Fruit fly (Drosophila melanogaster) whole organism, embryonic: ENCODE data around the gene HemK2.

ENCODE experiments used
- Adf1 ChIP-seq: fragments of 200-800 bp; sonication (Bioruptor generic); IDR thresholded peaks from 2 replicates; pipeline ENCODE4 v1.3.6; 2022; ENCODE audit warnings: missing biosample characterization, missing genetic modification characterization
- Atf3 ChIP-seq: fragments of 200-800 bp; sonication (Bioruptor generic); optimal IDR thresholded peaks from 3 replicates; lab custom pipeline; 2016; ENCODE audit warnings: missing biosample characterization, missing genetic modification characterization
- Atf6 ChIP-seq: fragments of 200-800 bp; sonication (Bioruptor generic); IDR thresholded peaks from 2 replicates; pipeline ENCODE4 v1.3.6; 2022; ENCODE audit warnings: missing biosample characterization, missing genetic modification characterization
- Bdp1 ChIP-seq: fragments of 200-800 bp; sonication (Bioruptor generic); optimal IDR thresholded peaks from 3 replicates; lab custom pipeline; 2016; ENCODE audit warnings: missing biosample characterization, missing genetic modification characterization
- CG10321 ChIP-seq: fragments of 200-800 bp; sonication (Bioruptor generic); IDR thresholded peaks from 2 replicates; pipeline ENCODE4 v1.3.6; 2022; ENCODE audit warnings: missing biosample characterization, missing genetic modification characterization
- CG10654 ChIP-seq: fragments of 200-800 bp; sonication (Bioruptor generic); optimal IDR thresholded peaks from 2 replicates; lab custom pipeline; 2016; ENCODE audit warnings: missing biosample characterization, missing genetic modification characterization
- CG11085 ChIP-seq: fragments of 200-800 bp; sonication (Bioruptor generic); IDR thresholded peaks from 2 replicates; pipeline ENCODE4 v1.3.6; 2022; ENCODE audit warnings: missing biosample characterization, missing genetic modification characterization
- CG11093 ChIP-seq: fragments of 200-800 bp; sonication (Bioruptor generic); IDR thresholded peaks from 3 replicates; pipeline ENCODE4 v1.3.6; 2022; ENCODE audit warnings: missing biosample characterization, missing genetic modification characterization
- CG11247 ChIP-seq: fragments of 200-800 bp; sonication (Bioruptor generic); IDR thresholded peaks from 2 replicates; pipeline ENCODE4 v1.3.6; 2022; ENCODE audit warnings: missing biosample characterization, missing genetic modification characterization
- CG12104 ChIP-seq: fragments of 200-800 bp; sonication (Bioruptor generic); optimal IDR thresholded peaks from 3 replicates; lab custom pipeline; 2016; ENCODE audit warnings: missing biosample characterization, missing genetic modification characterization
- CG12659 ChIP-seq: fragments of 200-800 bp; sonication (Bioruptor generic); optimal IDR thresholded peaks from 3 replicates; lab custom pipeline; 2017; ENCODE audit warnings: mild to moderate bottlenecking, missing biosample characterization, missing genetic modification reagents, missing genetic modification characterization
- CG13123 ChIP-seq: fragments of 200-800 bp; sonication (Bioruptor generic); optimal IDR thresholded peaks from 2 replicates; lab custom pipeline; 2016; ENCODE audit warnings: missing biosample characterization, missing genetic modification characterization
- CG17328 ChIP-seq: fragments of 200-800 bp; sonication (Bioruptor generic); IDR thresholded peaks from 2 replicates; pipeline ENCODE4 v1.3.6; 2022; ENCODE audit warnings: missing biosample characterization, missing genetic modification characterization
- CG17829 ChIP-seq: fragments of 200-800 bp; optimal IDR thresholded peaks from 2 replicates; lab custom pipeline; 2019; ENCODE audit warnings: missing biosample characterization, mild to moderate bottlenecking, missing genetic modification characterization, moderate library complexity
- CG1792 ChIP-seq: fragments of 200-800 bp; sonication (Bioruptor generic); optimal IDR thresholded peaks from 2 replicates; lab custom pipeline; 2016; ENCODE audit warnings: missing biosample characterization, missing genetic modification characterization
- CG18476 ChIP-seq: fragments of 200-800 bp; sonication (Bioruptor generic); optimal IDR thresholded peaks from 2 replicates; lab custom pipeline; 2016; ENCODE audit warnings: missing biosample characterization, mild to moderate bottlenecking, missing genetic modification characterization
- CG2202 ChIP-seq: fragments of 200-800 bp; sonication (Bioruptor generic); optimal IDR thresholded peaks from 2 replicates; lab custom pipeline; 2018; ENCODE audit warnings: missing biosample characterization, mild to moderate bottlenecking, missing genetic modification characterization
- CG30020 ChIP-seq: fragments of 200-800 bp; optimal IDR thresholded peaks from 2 replicates; lab custom pipeline; 2019; ENCODE audit warnings: missing biosample characterization, mild to moderate bottlenecking, missing genetic modification characterization, moderate library complexity
- CG33213 ChIP-seq: fragments of 200-800 bp; sonication (Bioruptor generic); optimal IDR thresholded peaks from 3 replicates; lab custom pipeline; 2016; ENCODE audit warnings: missing biosample characterization, missing genetic modification characterization
- CG33557 ChIP-seq: fragments of 200-800 bp; sonication (Bioruptor generic); optimal IDR thresholded peaks from 2 replicates; lab custom pipeline; 2019; ENCODE audit warnings: missing biosample characterization, mild to moderate bottlenecking, missing genetic modification characterization, moderate library complexity
- CG3407 ChIP-seq: fragments of 200-800 bp; sonication (Bioruptor generic); optimal IDR thresholded peaks from 2 replicates; lab custom pipeline; 2018; ENCODE audit warnings: missing biosample characterization, mild to moderate bottlenecking, missing genetic modification characterization
- CG3847 ChIP-seq: fragments of 200-800 bp; sonication (Bioruptor generic); IDR thresholded peaks from 2 replicates; pipeline ENCODE4 v1.3.6; 2022; ENCODE audit warnings: missing biosample characterization, missing genetic modification characterization
- CG43689 ChIP-seq: fragments of 200-800 bp; sonication (Bioruptor generic); IDR thresholded peaks from 2 replicates; pipeline ENCODE4 v1.3.6; 2022; ENCODE audit warnings: missing biosample characterization, missing genetic modification characterization
- CG4730 ChIP-seq: fragments of 200-800 bp; sonication (Bioruptor generic); IDR thresholded peaks from 2 replicates; pipeline ENCODE4 v1.3.6; 2022; ENCODE audit warnings: missing biosample characterization, missing genetic modification characterization
- CG6654 ChIP-seq: fragments of 200-800 bp; sonication (Bioruptor generic); optimal IDR thresholded peaks from 2 replicates; lab custom pipeline; 2017; ENCODE audit warnings: missing biosample characterization, mild to moderate bottlenecking, missing genetic modification characterization
- CG9876 ChIP-seq: fragments of 200-800 bp; sonication (Bioruptor generic); optimal IDR thresholded peaks from 2 replicates; lab custom pipeline; 2016; ENCODE audit warnings: missing biosample characterization, missing genetic modification characterization
- D19B ChIP-seq: fragments of 200-800 bp; sonication (Bioruptor generic); optimal IDR thresholded peaks from 2 replicates; lab custom pipeline; 2017; ENCODE audit warnings: missing biosample characterization, mild to moderate bottlenecking, missing genetic modification characterization
- E2f1 ChIP-seq: fragments of 200-800 bp; sonication (Bioruptor generic); IDR thresholded peaks from 2 replicates; pipeline ENCODE4 v1.3.6; 2022; ENCODE audit warnings: missing biosample characterization, missing genetic modification characterization
- Hand ChIP-seq: fragments of 200-800 bp; sonication (Bioruptor generic); optimal IDR thresholded peaks from 2 replicates; lab custom pipeline; 2017; ENCODE audit warnings: mild to moderate bottlenecking, missing biosample characterization, missing genetic modification reagents, missing genetic modification characterization
- Mad ChIP-seq: fragments of 200-800 bp; sonication (Bioruptor generic); optimal IDR thresholded peaks from 2 replicates; lab custom pipeline; 2016; ENCODE audit warnings: missing biosample characterization, missing genetic modification characterization
- Opbp ChIP-seq: fragments of 200-800 bp; sonication (Bioruptor generic); IDR thresholded peaks from 3 replicates; pipeline ENCODE4 v1.3.6; 2022; ENCODE audit warnings: missing biosample characterization, missing genetic modification characterization; ENCODE audit not compliant: partially characterized antibody
- Xrp1 ChIP-seq: fragments of 200-800 bp; sonication (Bioruptor generic); IDR thresholded peaks from 2 replicates; pipeline ENCODE4 v1.3.6; 2022; ENCODE audit warnings: missing biosample characterization, missing genetic modification characterization
- al ChIP-seq: fragments of 200-800 bp; sonication (Bioruptor generic); IDR thresholded peaks from 2 replicates; pipeline ENCODE4 v1.3.6; 2022; ENCODE audit warnings: missing biosample characterization, missing genetic modification characterization
- ase ChIP-seq: fragments of 200-800 bp; sonication (Bioruptor generic); IDR thresholded peaks from 3 replicates; pipeline ENCODE4 v1.3.6; 2022; ENCODE audit warnings: missing biosample characterization, missing genetic modification characterization
- ato ChIP-seq: fragments of 200-800 bp; sonication (Bioruptor generic); IDR thresholded peaks from 2 replicates; pipeline ENCODE4 v1.3.6; 2022; ENCODE audit warnings: missing biosample characterization, missing genetic modification characterization; ENCODE audit not compliant: partially characterized antibody
- az2 ChIP-seq: fragments of 200-800 bp; sonication (Bioruptor generic); optimal IDR thresholded peaks from 3 replicates; lab custom pipeline; 2016; ENCODE audit warnings: missing biosample characterization, missing genetic modification characterization
- bowl ChIP-seq: fragments of 200-800 bp; sonication (Bioruptor generic); IDR thresholded peaks from 2 replicates; pipeline ENCODE4 v1.3.6; 2022; ENCODE audit warnings: missing biosample characterization, missing genetic modification characterization
- cg ChIP-seq: fragments of 200-800 bp; sonication (Bioruptor generic); optimal IDR thresholded peaks from 3 replicates; lab custom pipeline; 2019; ENCODE audit warnings: missing biosample characterization, mild to moderate bottlenecking, missing genetic modification characterization, moderate library complexity
- chn ChIP-seq: fragments of 200-800 bp; sonication (Bioruptor generic); optimal IDR thresholded peaks from 2 replicates; lab custom pipeline; 2016; ENCODE audit warnings: missing biosample characterization, missing genetic modification characterization
- dysf ChIP-seq: fragments of 200-800 bp; sonication (Bioruptor generic); IDR thresholded peaks from 3 replicates; pipeline ENCODE4 v1.3.6; 2022; ENCODE audit warnings: missing biosample characterization, missing genetic modification characterization
- eyg ChIP-seq: fragments of 200-800 bp; sonication (Bioruptor generic); optimal IDR thresholded peaks from 3 replicates; lab custom pipeline; 2016; ENCODE audit warnings: missing biosample characterization, missing genetic modification characterization
- fd102C ChIP-seq: fragments of 200-800 bp; sonication (Bioruptor generic); optimal IDR thresholded peaks from 2 replicates; lab custom pipeline; 2018; ENCODE audit warnings: missing biosample characterization, mild to moderate bottlenecking, missing genetic modification characterization, moderate library complexity
- grau ChIP-seq: fragments of 200-800 bp; optimal IDR thresholded peaks from 3 replicates; lab custom pipeline; 2019; ENCODE audit warnings: missing biosample characterization, mild to moderate bottlenecking, missing genetic modification characterization, moderate library complexity
- lab ChIP-seq: fragments of 200-800 bp; sonication (Bioruptor generic); optimal IDR thresholded peaks from 3 replicates; lab custom pipeline; 2017; ENCODE audit warnings: missing biosample characterization, missing genetic modification characterization, mild to moderate bottlenecking, moderate library complexity, missing genetic modification reagents
- lilli ChIP-seq: fragments of 200-800 bp; sonication (Bioruptor generic); optimal IDR thresholded peaks from 3 replicates; lab custom pipeline; 2016; ENCODE audit warnings: missing biosample characterization, missing genetic modification characterization
- lov ChIP-seq, 2 experiments: fragments of 200-800 bp in 1 of 2; fragments of >200 bp in 1 of 2; sonication (Bioruptor generic) in 1 of 2; IDR thresholded peaks in 1 of 2; optimal IDR thresholded peaks in 1 of 2; 2 replicates in 1 of 2; 3 replicates in 1 of 2; pipeline versions ENCODE4 v1.3.6 to Lab custom; 2017 to 2022; ENCODE audit warnings: missing biosample characterization in 1 of 2, missing genetic modification characterization in 1 of 2
- p53 ChIP-seq: fragments of 200-800 bp; sonication (Bioruptor generic); optimal IDR thresholded peaks from 2 replicates; lab custom pipeline; 2016; ENCODE audit warnings: missing biosample characterization, missing genetic modification characterization
- pzg ChIP-seq: fragments of 200-800 bp; sonication (Bioruptor generic); optimal IDR thresholded peaks from 3 replicates; lab custom pipeline; 2018; ENCODE audit warnings: missing biosample characterization, mild to moderate bottlenecking, missing genetic modification characterization, moderate library complexity
- schlank ChIP-seq: fragments of 200-800 bp; sonication (Bioruptor generic); optimal IDR thresholded peaks from 2 replicates; lab custom pipeline; 2018; ENCODE audit warnings: missing biosample characterization, mild to moderate bottlenecking, missing genetic modification characterization
- scrt ChIP-seq: fragments of 200-800 bp; sonication (Bioruptor generic); optimal IDR thresholded peaks from 2 replicates; lab custom pipeline; 2018; ENCODE audit warnings: missing biosample characterization, mild to moderate bottlenecking, missing genetic modification characterization, moderate library complexity

HemK2 gene

dm6 chr2L:2750337-2751084 is 9.0 kb downstream of the HemK2 start (continued):
- TF ChIP-seq fd102C (GFP tag; lab: Kevin White, UChicago) (no peak), schlank (peak; percentile 77), pzg (GFP tag; lab: Kevin White, UChicago) (peak; percentile 22), scrt (GFP tag; lab: Kevin White, UChicago) (peak; percentile 78), CG13123 (GFP tag; lab: Kevin White, UChicago) (peak; percentile 5), Atf6 (GFP tag; lab: Robert Waterston, UW) (no peak), Mad (GFP tag; lab: Kevin White, UChicago) (no peak), Atf3 (GFP tag; lab: Kevin White, UChicago) (peak; percentile 77), CG33557 (peak; percentile 33), cg (GFP tag; lab: Kevin White, UChicago) (no peak), chn (GFP tag; lab: Kevin White, UChicago) (peak; percentile 69), Xrp1 (GFP tag; lab: Robert Waterston, UW) (no peak), CG6654 (peak; percentile 56), CG11085 (GFP tag; lab: Robert Waterston, UW) (no peak), Bdp1 (peak; percentile 53), CG11247 (GFP tag; lab: Robert Waterston, UW) (no peak), dysf (GFP tag; lab: Robert Waterston, UW) (no peak), CG30020 (peak; percentile 4), CG4730 (GFP tag; lab: Robert Waterston, UW) (no peak), eyg (GFP tag; lab: Kevin White, UChicago) (no peak), ase (GFP tag; lab: Robert Waterston, UW) (no peak), CG12104 (GFP tag; lab: Kevin White, UChicago) (peak; percentile 66), Adf1 (GFP tag; lab: Robert Waterston, UW) (no peak), CG9876 (GFP tag; lab: Kevin White, UChicago) (peak; percentile 72), CG3407 (peak; percentile 42), lilli (peak; percentile 90), lab (GFP tag; lab: Kevin White, UChicago) (peak; percentile 95), CG3847 (GFP tag; lab: Robert Waterston, UW) (no peak), Opbp (GFP tag; lab: Robert Waterston, UW) (no peak), CG43689 (no peak), CG12659 (peak; percentile 63), p53 (GFP tag; lab: Kevin White, UChicago) (no peak), az2 (GFP tag; lab: Kevin White, UChicago) (peak; percentile 74), CG11093 (GFP tag; lab: Robert Waterston, UW) (peak; percentile 81; the same call in 2 of the 3 replicates), lov (optimal IDR thresholded peaks at IDR 0.05; lab: Kevin White, UChicago) (no peak), lov (GFP tag; IDR thresholded peaks at IDR 0.05; lab: Robert Waterston, UW) (no peak), E2f1 (no peak), CG2202 (tag; lab: Kevin White, UChicago) (peak; percentile 28), CG33213 (peak; percentile 72), CG17829 (tag; lab: Kevin White, UChicago) (peak; percentile 83), CG17328 (GFP tag; lab: Robert Waterston, UW) (no peak), CG1792 (peak; percentile 75), bowl (GFP tag; lab: Robert Waterston, UW) (no peak), CG18476 (GFP tag; lab: Kevin White, UChicago) (peak; percentile 48), grau (peak; percentile 86), ato (GFP tag; lab: Robert Waterston, UW) (no peak), al (GFP tag; lab: Robert Waterston, UW) (no peak), CG10321 (GFP tag; lab: Robert Waterston, UW) (no peak), CG10654 (GFP tag; lab: Kevin White, UChicago) (peak; percentile 66), Hand (GFP tag; lab: Kevin White, UChicago) (peak; percentile 68), D19B (GFP tag; lab: Kevin White, UChicago) (peak; percentile 79)
